Fruit fly (Drosophila melanogaster): Measurements from ENCODE around the gene CG43391.

CG43391 gene

dm6 chr3L:11626229-11626826 lies 45.5 kb upstream of the CG43391 start, which contains the start of gene PCID2 (continued):
- TF ChIP-seq CG7963 (GFP tag; IDR thresholded peaks at IDR 0.05; ENCODE audit: partially characterized antibody) (peak; percentile 53; the same call in 1 of the 3 replicates), Stat92E (GFP tag; optimal IDR thresholded peaks at IDR 0.05) (no peak), CG30431 (GFP tag; optimal IDR thresholded peaks at IDR 0.05) (no peak), CG10543 (GFP tag; optimal IDR thresholded peaks at IDR 0.05) (no peak), CG10959 (GFP tag; IDR thresholded peaks at IDR 0.05) (no peak), C15 (GFP tag; IDR thresholded peaks at IDR 0.05) (no peak), CG6791 (GFP tag; IDR thresholded peaks at IDR 0.05; ENCODE audit: partially characterized antibody) (peak; percentile 77), Myb (GFP tag; optimal IDR thresholded peaks at IDR 0.05) (peak; percentile 14), CG4854 (GFP tag; optimal IDR thresholded peaks at IDR 0.05) (no peak), CG16863 (GFP tag; optimal IDR thresholded peaks at IDR 0.05) (no peak), tna (GFP tag; IDR thresholded peaks at IDR 0.05; ENCODE audit: partially characterized antibody) (no peak), sima (GFP tag; optimal IDR thresholded peaks at IDR 0.05) (no peak), otp (GFP tag; IDR thresholded peaks at IDR 0.05) (no peak), CG13123 (GFP tag; optimal IDR thresholded peaks at IDR 0.05) (no peak), sqz (GFP tag; optimal IDR thresholded peaks at IDR 0.05) (no peak), nerfin-2 (GFP tag; IDR thresholded peaks at IDR 0.05; ENCODE audit: partially characterized antibody) (peak; percentile 72), CG15011 (GFP tag; optimal IDR thresholded peaks at IDR 0.05) (no peak), CG17361 (GFP tag; IDR thresholded peaks at IDR 0.05) (no peak), CG14965 (GFP tag; optimal IDR thresholded peaks at IDR 0.05; ENCODE audit: borderline replicate concordance) (no peak), Bteb2 (GFP tag; optimal IDR thresholded peaks at IDR 0.05) (no peak), E2f2 (GFP tag; IDR thresholded peaks at IDR 0.05) (peak; percentile 53; the same call in 1 of the 2 replicates), fd64A (GFP tag; optimal IDR thresholded peaks at IDR 0.05) (no peak), Xbp1 (GFP tag; optimal IDR thresholded peaks at IDR 0.05) (no peak), CG7786 (GFP tag; optimal IDR thresholded peaks at IDR 0.05) (no peak), trem (tag; optimal IDR thresholded peaks at IDR 0.05) (no peak), Med (GFP tag) (peak; percentile 35), CG17829 (tag; optimal IDR thresholded peaks at IDR 0.05) (no peak), bbx (GFP tag; IDR thresholded peaks at IDR 0.05; ENCODE audit: partially characterized antibody) (peak; percentile 80), Hr39 (optimal IDR thresholded peaks at IDR 0.05) (no peak), tx (GFP tag; optimal IDR thresholded peaks at IDR 0.05) (no peak), Blimp-1 (GFP tag; optimal IDR thresholded peaks at IDR 0.05) (no peak), MBD-R2 (GFP tag; IDR thresholded peaks at IDR 0.05) (peak; percentile 58), D19B (GFP tag; optimal IDR thresholded peaks at IDR 0.05) (no peak), CG14860 (GFP tag; IDR thresholded peaks at IDR 0.05; ENCODE audit: partially characterized antibody) (peak; percentile 60; the same call in 2 of the 3 replicates), gsb (GFP tag; IDR thresholded peaks at IDR 0.05) (no peak), inv (GFP tag; IDR thresholded peaks at IDR 0.05; ENCODE audit: partially characterized antibody) (peak; percentile 64), h (optimal IDR thresholded peaks at IDR 0.05) (no peak), Sox102F (GFP tag; optimal IDR thresholded peaks at IDR 0.05) (no peak), hb (GFP tag; IDR thresholded peaks at IDR 0.05; ENCODE audit: partially characterized antibody) (peak; percentile 69), CG32532 (GFP tag; IDR thresholded peaks at IDR 0.05) (no peak), amos (GFP tag; IDR thresholded peaks at IDR 0.05; ENCODE audit: partially characterized antibody) (peak; percentile 83), B-H2 (GFP tag; optimal IDR thresholded peaks at IDR 0.05) (no peak), CG15269 (tag; optimal IDR thresholded peaks at IDR 0.05) (no peak), kah (GFP tag; optimal IDR thresholded peaks at IDR 0.05) (no peak), CG13287 (GFP tag; IDR thresholded peaks at IDR 0.05; ENCODE audit: partially characterized antibody) (peak; percentile 89), az2 (GFP tag; optimal IDR thresholded peaks at IDR 0.05) (no peak), HLH4C (GFP tag; IDR thresholded peaks at IDR 0.05; ENCODE audit: partially characterized antibody) (peak; percentile 68; the same call in 1 of the 3 replicates), HmgZ (tag; optimal IDR thresholded peaks at IDR 0.05) (no peak), CG2129 (GFP tag; IDR thresholded peaks at IDR 0.05; ENCODE audit: partially characterized antibody) (peak; percentile 58)
